Fruit fly (Drosophila melanogaster) whole organism, embryonic: ENCODE measurements around the gene CG6163.

Source experiments
- Ada2b ChIP-seq: fragments of 200-800 bp; sonication (Bioruptor generic); IDR thresholded peaks from 2 replicates; pipeline ENCODE4 v1.3.6; 2022; ENCODE audit warnings: missing biosample characterization, missing genetic modification characterization
- Aef1 ChIP-seq: fragments of 200-800 bp; sonication (Bioruptor generic); IDR thresholded peaks from 3 replicates; pipeline ENCODE4 v1.3.6; 2022; ENCODE audit warnings: missing biosample characterization, missing genetic modification characterization
- Atf6 ChIP-seq: fragments of 200-800 bp; sonication (Bioruptor generic); IDR thresholded peaks from 2 replicates; pipeline ENCODE4 v1.3.6; 2022; ENCODE audit warnings: missing biosample characterization, missing genetic modification characterization
- B-H2 ChIP-seq: fragments of 200-800 bp; sonication (Bioruptor generic); optimal IDR thresholded peaks from 2 replicates; lab custom pipeline; 2018; ENCODE audit warnings: missing biosample characterization, mild to moderate bottlenecking, missing genetic modification characterization
- Bteb2 ChIP-seq: fragments of 200-800 bp; sonication (Bioruptor generic); optimal IDR thresholded peaks from 2 replicates; lab custom pipeline; 2016; ENCODE audit warnings: missing biosample characterization, missing genetic modification characterization
- CG10959 ChIP-seq: fragments of 200-800 bp; sonication (Bioruptor generic); IDR thresholded peaks from 2 replicates; pipeline ENCODE4 v1.3.6; 2022; ENCODE audit warnings: missing biosample characterization, missing genetic modification characterization
- CG11456 ChIP-seq: fragments of 200-800 bp; sonication (Bioruptor generic); IDR thresholded peaks from 3 replicates; pipeline ENCODE4 v1.3.6; 2022; ENCODE audit warnings: missing biosample characterization, missing genetic modification characterization
- CG11696 ChIP-seq: fragments of 200-800 bp; sonication (Bioruptor generic); IDR thresholded peaks from 2 replicates; pipeline ENCODE4 v1.3.6; 2022; ENCODE audit warnings: missing biosample characterization, missing genetic modification characterization
- CG13123 ChIP-seq: fragments of 200-800 bp; sonication (Bioruptor generic); optimal IDR thresholded peaks from 2 replicates; lab custom pipeline; 2016; ENCODE audit warnings: missing biosample characterization, missing genetic modification characterization
- CG13287 ChIP-seq: fragments of 200-800 bp; sonication (Bioruptor generic); IDR thresholded peaks from 2 replicates; pipeline ENCODE4 v1.3.6; 2022; ENCODE audit warnings: missing biosample characterization, missing genetic modification characterization; ENCODE audit not compliant: partially characterized antibody
- CG14014 ChIP-seq: fragments of 200-800 bp; sonication (Bioruptor generic); IDR thresholded peaks from 2 replicates; pipeline ENCODE4 v1.3.6; 2022; ENCODE audit warnings: missing biosample characterization, missing genetic modification characterization
- CG14710 ChIP-seq: fragments of 200-800 bp; sonication (Bioruptor generic); optimal IDR thresholded peaks from 3 replicates; lab custom pipeline; 2019; ENCODE audit warnings: missing biosample characterization, mild to moderate bottlenecking, missing genetic modification characterization, moderate library complexity
- CG1529 ChIP-seq: fragments of 200-800 bp; sonication (Bioruptor generic); optimal IDR thresholded peaks from 3 replicates; lab custom pipeline; 2018; ENCODE audit warnings: missing biosample characterization, missing genetic modification characterization
- CG1602 ChIP-seq: fragments of 200-800 bp; sonication (Bioruptor generic); optimal IDR thresholded peaks from 3 replicates; lab custom pipeline; 2016; ENCODE audit warnings: missing biosample characterization, missing genetic modification characterization
- CG16813 ChIP-seq: fragments of 200-800 bp; sonication (Bioruptor generic); IDR thresholded peaks from 3 replicates; pipeline ENCODE4 v1.3.6; 2022; ENCODE audit warnings: missing biosample characterization, missing genetic modification characterization; ENCODE audit not compliant: partially characterized antibody
- CG34422 ChIP-seq: fragments of 200-800 bp; sonication (Bioruptor generic); IDR thresholded peaks from 3 replicates; pipeline ENCODE4 v1.3.6; 2022; ENCODE audit warnings: missing biosample characterization, missing genetic modification characterization
- CG3838 ChIP-seq: fragments of 200-800 bp; sonication (Bioruptor generic); optimal IDR thresholded peaks from 3 replicates; lab custom pipeline; 2016; ENCODE audit warnings: missing biosample characterization, missing genetic modification characterization
- CG3995 ChIP-seq: fragments of 200-800 bp; sonication (Bioruptor generic); optimal IDR thresholded peaks from 3 replicates; lab custom pipeline; 2016; ENCODE audit warnings: missing biosample characterization, missing genetic modification characterization
- CG6765 ChIP-seq: fragments of 200-800 bp; sonication (Bioruptor generic); optimal IDR thresholded peaks from 3 replicates; lab custom pipeline; 2017; ENCODE audit warnings: missing biosample characterization, mild to moderate bottlenecking, missing genetic modification characterization
- CG8281 ChIP-seq: fragments of 200-800 bp; sonication (Bioruptor generic); optimal IDR thresholded peaks from 2 replicates; lab custom pipeline; 2018; ENCODE audit warnings: missing biosample characterization, mild to moderate bottlenecking, missing genetic modification characterization, moderate library complexity
- CG8944 ChIP-seq: fragments of 200-800 bp; sonication (Bioruptor generic); optimal IDR thresholded peaks from 3 replicates; lab custom pipeline; 2016; ENCODE audit warnings: missing biosample characterization, missing genetic modification characterization
- CG9609 ChIP-seq: fragments of 200-800 bp; sonication (Bioruptor generic); optimal IDR thresholded peaks from 3 replicates; lab custom pipeline; 2016; ENCODE audit warnings: missing biosample characterization, missing genetic modification characterization
- Drgx ChIP-seq: fragments of 200-800 bp; sonication (Bioruptor generic); IDR thresholded peaks from 2 replicates; pipeline ENCODE4 v1.3.6; 2022; ENCODE audit warnings: missing biosample characterization, missing genetic modification characterization
- Fer2 ChIP-seq: fragments of 200-800 bp; sonication (Bioruptor generic); optimal IDR thresholded peaks from 2 replicates; lab custom pipeline; 2018; ENCODE audit warnings: missing biosample characterization, mild to moderate bottlenecking, missing genetic modification characterization, moderate library complexity
- Hmx ChIP-seq: fragments of 200-800 bp; sonication (Bioruptor generic); optimal IDR thresholded peaks from 2 replicates; lab custom pipeline; 2016; ENCODE audit warnings: missing biosample characterization, missing genetic modification characterization
- Lhr ChIP-seq: fragments of 200-800 bp; sonication (Bioruptor generic); optimal IDR thresholded peaks from 3 replicates; lab custom pipeline; 2017; ENCODE audit warnings: mild to moderate bottlenecking, missing biosample characterization, missing genetic modification reagents, missing genetic modification characterization
- Lim3 ChIP-seq: fragments of 200-800 bp; sonication (Bioruptor generic); IDR thresholded peaks from 2 replicates; pipeline ENCODE4 v1.3.6; 2022; ENCODE audit warnings: missing biosample characterization, missing genetic modification characterization
- Lpt ChIP-seq: fragments of >200 bp; optimal IDR thresholded peaks from 2 replicates; lab custom pipeline; 2018; ENCODE audit warnings: missing biosample characterization, missing genetic modification characterization
- MESR4 ChIP-seq: fragments of 200-800 bp; sonication (Bioruptor generic); optimal IDR thresholded peaks from 2 replicates; lab custom pipeline; 2018; ENCODE audit warnings: missing biosample characterization, mild to moderate bottlenecking, missing genetic modification characterization, moderate library complexity
- Scr ChIP-seq: fragments of 200-800 bp; sonication (Bioruptor generic); IDR thresholded peaks from 2 replicates; pipeline ENCODE4 v1.3.6; 2022; ENCODE audit warnings: missing biosample characterization, missing genetic modification characterization; ENCODE audit not compliant: partially characterized antibody
- Six4 ChIP-seq: fragments of 200-800 bp; sonication (Bioruptor generic); optimal IDR thresholded peaks from 2 replicates; lab custom pipeline; 2016; ENCODE audit warnings: missing biosample characterization, missing genetic modification characterization
- Spps ChIP-seq: fragments of 200-800 bp; sonication (Bioruptor generic); optimal IDR thresholded peaks from 2 replicates; lab custom pipeline; 2018; ENCODE audit warnings: missing biosample characterization, mild to moderate bottlenecking, missing genetic modification characterization
- bowl ChIP-seq: fragments of 200-800 bp; sonication (Bioruptor generic); IDR thresholded peaks from 2 replicates; pipeline ENCODE4 v1.3.6; 2022; ENCODE audit warnings: missing biosample characterization, missing genetic modification characterization
- bsh ChIP-seq, 2 experiments: fragments of 200-800 bp; sonication (Bioruptor generic); optimal IDR thresholded peaks; 2 replicates each; lab custom pipeline; 2017 to 2018; ENCODE audit warnings: mild to moderate bottlenecking in 2 of 2, missing biosample characterization in 2 of 2, missing genetic modification characterization in 2 of 2, moderate library complexity in 1 of 2
- cato ChIP-seq: fragments of 200-800 bp; sonication (Bioruptor generic); optimal IDR thresholded peaks from 2 replicates; lab custom pipeline; 2016; ENCODE audit warnings: missing biosample characterization, missing genetic modification characterization, borderline replicate concordance
- dati ChIP-seq: fragments of 200-800 bp; sonication (Bioruptor generic); IDR thresholded peaks from 2 replicates; pipeline ENCODE4 v1.3.6; 2022; ENCODE audit warnings: missing biosample characterization, missing genetic modification characterization
- eve ChIP-seq, 2 experiments: fragments of >200 bp; optimal IDR thresholded peaks; 2 replicates each; lab custom pipeline; 2017; ENCODE audit warnings: missing biosample characterization in 2 of 2, missing genetic modification characterization in 2 of 2
- gt ChIP-seq: fragments of 200-800 bp; sonication (Bioruptor generic); IDR thresholded peaks from 2 replicates; pipeline ENCODE4 v1.3.6; 2022; ENCODE audit warnings: missing biosample characterization, missing genetic modification characterization
- hkb ChIP-seq, 2 experiments: fragments of 200-800 bp in 1 of 2; fragments of >200 bp in 1 of 2; sonication (Bioruptor generic) in 1 of 2; IDR thresholded peaks in 1 of 2; optimal IDR thresholded peaks in 1 of 2; 2 replicates each; pipeline versions ENCODE4 v1.3.6 to Lab custom; 2017 to 2022; ENCODE audit warnings: missing biosample characterization in 1 of 2, missing genetic modification characterization in 1 of 2
- inv ChIP-seq: fragments of 200-800 bp; sonication (Bioruptor generic); IDR thresholded peaks from 2 replicates; pipeline ENCODE4 v1.3.6; 2022; ENCODE audit warnings: missing biosample characterization, missing genetic modification characterization; ENCODE audit not compliant: partially characterized antibody
- kni ChIP-seq: fragments of 200-800 bp; sonication (Bioruptor generic); optimal IDR thresholded peaks from 3 replicates; lab custom pipeline; 2017; ENCODE audit warnings: mild to moderate bottlenecking, missing biosample characterization, missing genetic modification reagents, missing genetic modification characterization
- lola ChIP-seq, 3 experiments: fragments of >200 bp in 2 of 3; fragments of 200-800 bp in 1 of 3; sonication (Bioruptor generic) in 1 of 3; optimal IDR thresholded peaks; 2 replicates each; lab custom pipeline; 2017 to 2019; ENCODE audit warnings: missing biosample characterization in 3 of 3, missing genetic modification characterization in 3 of 3, mild to moderate bottlenecking in 1 of 3, moderate library complexity in 1 of 3
- odd ChIP-seq: fragments of 200-800 bp; sonication (Bioruptor generic); optimal IDR thresholded peaks from 2 replicates; lab custom pipeline; 2017; ENCODE audit warnings: missing biosample characterization, mild to moderate bottlenecking, missing genetic modification characterization
- pita ChIP-seq: fragments of 200-800 bp; sonication (Bioruptor generic); optimal IDR thresholded peaks from 2 replicates; lab custom pipeline; 2017; ENCODE audit warnings: missing biosample characterization, mild to moderate bottlenecking, missing genetic modification characterization
- ro ChIP-seq: fragments of 200-800 bp; sonication (Bioruptor generic); IDR thresholded peaks from 2 replicates; pipeline ENCODE4 v1.3.6; 2022; ENCODE audit warnings: missing biosample characterization, missing genetic modification characterization
- shn ChIP-seq: fragments of 200-800 bp; sonication (Bioruptor generic); optimal IDR thresholded peaks from 3 replicates; lab custom pipeline; 2016; ENCODE audit warnings: missing biosample characterization, missing genetic modification characterization
- slp2 ChIP-seq: fragments of 200-800 bp; sonication (Bioruptor generic); optimal IDR thresholded peaks from 2 replicates; lab custom pipeline; 2016; ENCODE audit warnings: missing biosample characterization, missing genetic modification characterization
- ssp ChIP-seq: fragments of 200-800 bp; sonication (Bioruptor generic); IDR thresholded peaks from 2 replicates; pipeline ENCODE4 v1.3.6; 2022; ENCODE audit warnings: missing biosample characterization, missing genetic modification characterization
- zfh2 ChIP-seq: fragments of 200-800 bp; sonication (Bioruptor generic); optimal IDR thresholded peaks from 2 replicates; lab custom pipeline; 2016; ENCODE audit warnings: missing biosample characterization, missing genetic modification characterization

CG6163 gene

DNA sequence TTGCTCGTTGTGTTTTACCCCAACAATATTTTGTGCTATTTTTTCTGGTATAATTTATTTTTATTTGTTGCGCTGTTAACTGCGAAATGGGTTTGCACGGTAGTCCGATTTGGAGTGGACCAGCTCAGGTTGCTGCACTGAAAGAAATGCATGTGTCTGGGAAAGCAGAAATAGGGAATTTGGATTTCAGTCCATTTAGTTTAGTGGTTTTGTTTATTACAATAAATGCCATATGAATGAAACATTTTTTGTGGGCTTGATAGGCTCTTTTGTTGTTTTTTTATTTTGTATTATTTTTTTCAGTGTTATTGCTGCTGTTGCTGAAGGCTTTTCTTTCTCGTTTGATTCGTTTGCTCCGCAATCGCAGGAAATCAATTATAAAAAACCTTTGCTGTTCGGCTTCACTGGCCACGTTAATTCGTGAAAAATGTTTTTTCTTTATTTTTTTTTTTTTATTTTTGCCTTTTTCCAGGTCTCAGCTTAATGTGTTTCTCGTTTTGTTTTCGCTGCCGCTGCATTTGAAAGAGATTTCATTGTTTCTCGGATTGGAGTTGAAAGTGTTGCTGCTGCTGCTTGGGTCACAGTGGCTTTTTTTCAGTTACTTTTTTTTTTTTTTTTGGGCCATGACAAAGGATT lies 38.9 kb downstream of the CG6163 start (continued):
- TF ChIP-seq bsh (GFP tag; optimal IDR thresholded peaks at IDR 0.05; lab: Kevin White, UChicago) (peak; percentile 82 to 83), hkb (optimal IDR thresholded peaks at IDR 0.05; lab: Kevin White, UChicago) (no peak), hkb (GFP tag; IDR thresholded peaks at IDR 0.05; lab: Robert Waterston, UW) (peak; percentile 79), gt (GFP tag; lab: Robert Waterston, UW) (peak; percentile 20; the same call in 1 of the 2 replicates), CG3838 (GFP tag; lab: Kevin White, UChicago) (peak; percentile 36), CG6765 (GFP tag; lab: Kevin White, UChicago) (no peak), slp2 (peak; percentile 67), ssp (GFP tag; lab: Robert Waterston, UW) (peak; percentile 49), ro (GFP tag; lab: Robert Waterston, UW) (peak; percentile 66), odd (GFP tag; lab: Kevin White, UChicago) (peak; percentile 13), CG8944 (GFP tag; lab: Kevin White, UChicago) (peak; percentile 66), Lim3 (GFP tag; lab: Robert Waterston, UW) (no peak), Lpt (GFP tag; lab: Kevin White, UChicago) (no peak), Aef1 (GFP tag; lab: Robert Waterston, UW) (peak; percentile 61), Lhr (GFP tag; lab: Kevin White, UChicago) (no peak), inv (no peak), CG34422 (GFP tag; lab: Robert Waterston, UW) (peak; percentile 77; the same call in 2 of the 3 replicates), dati (GFP tag; lab: Robert Waterston, UW) (no peak), CG13287 (GFP tag; lab: Robert Waterston, UW) (no peak), CG1602 (GFP tag; lab: Kevin White, UChicago) (peak; percentile 72), Hmx (GFP tag; lab: Kevin White, UChicago) (peak; percentile 6), Atf6 (GFP tag; lab: Robert Waterston, UW) (peak; percentile 58; the same call in 1 of the 2 replicates), MESR4 (GFP tag; lab: Kevin White, UChicago) (no peak), zfh2 (no peak), CG11696 (GFP tag; lab: Robert Waterston, UW) (no peak), lola (GFP tag; optimal IDR thresholded peaks at IDR 0.05; lab: Kevin White, UChicago) (peak in 1 of 3 experiments; percentile 77), Spps (peak; percentile 66), cato (GFP tag; lab: Kevin White, UChicago) (peak; percentile 27), Bteb2 (peak; percentile 58), shn (GFP tag; lab: Kevin White, UChicago) (peak; percentile 70), pita (GFP tag; lab: Kevin White, UChicago) (no peak), CG8281 (tag; lab: Kevin White, UChicago) (peak; percentile 31), B-H2 (GFP tag; lab: Kevin White, UChicago) (no peak), CG1529 (GFP tag; lab: Kevin White, UChicago) (peak; percentile 63), CG14014 (GFP tag; lab: Robert Waterston, UW) (peak; percentile 50; the same call in 1 of the 2 replicates), CG14710 (tag; lab: Kevin White, UChicago) (peak; percentile 78), CG11456 (GFP tag; lab: Robert Waterston, UW) (peak; percentile 65; the same call in 2 of the 3 replicates), Ada2b (GFP tag; lab: Robert Waterston, UW) (peak; percentile 67), Six4 (peak; percentile 66), CG3995 (GFP tag; lab: Kevin White, UChicago) (peak; percentile 5), CG9609 (GFP tag; lab: Kevin White, UChicago) (peak; percentile 85), CG16813 (GFP tag; lab: Robert Waterston, UW) (no peak), Scr (GFP tag; lab: Robert Waterston, UW) (no peak), kni (GFP tag; lab: Kevin White, UChicago) (no peak), eve (GFP tag; optimal IDR thresholded peaks at IDR 0.05; lab: Kevin White, UChicago) (peak in 1 of 2 experiments; percentile 91), Drgx (GFP tag; lab: Robert Waterston, UW) (peak; percentile 96), bowl (GFP tag; lab: Robert Waterston, UW) (0 out of 2 replicates have a peak, but pooled peaks have one; percentile 56), CG10959 (GFP tag; lab: Robert Waterston, UW) (peak; percentile 67), CG13123 (GFP tag; lab: Kevin White, UChicago) (peak; percentile 61), Fer2 (tag; lab: Kevin White, UChicago) (peak; percentile 23)
